Fruit fly (Drosophila melanogaster) whole organism, embryonic: ENCODE data around the gene CG13454.

Experiments used
- Ada2b ChIP-seq: fragments of 200-800 bp; sonication (Bioruptor generic); IDR thresholded peaks from 2 replicates; pipeline ENCODE4 v1.3.6; 2022; ENCODE audit warnings: missing biosample characterization, missing genetic modification characterization
- Adf1 ChIP-seq: fragments of 200-800 bp; sonication (Bioruptor generic); IDR thresholded peaks from 2 replicates; pipeline ENCODE4 v1.3.6; 2022; ENCODE audit warnings: missing biosample characterization, missing genetic modification characterization
- Asciz ChIP-seq: fragments of 200-800 bp; sonication (Bioruptor generic); optimal IDR thresholded peaks from 2 replicates; lab custom pipeline; 2017; ENCODE audit warnings: missing biosample characterization, mild to moderate bottlenecking, missing genetic modification characterization, missing genetic modification reagents
- BEAF-32 ChIP-seq: fragments of 200-800 bp; sonication (Bioruptor generic); optimal IDR thresholded peaks from 3 replicates; lab custom pipeline; 2017; ENCODE audit warnings: missing biosample characterization, missing genetic modification characterization, mild to moderate bottlenecking, moderate library complexity, missing genetic modification reagents
- CG10267 ChIP-seq: fragments of 200-800 bp; sonication (Bioruptor generic); optimal IDR thresholded peaks from 2 replicates; lab custom pipeline; 2018; ENCODE audit warnings: missing biosample characterization, mild to moderate bottlenecking, missing genetic modification characterization, moderate library complexity
- CG11085 ChIP-seq: fragments of 200-800 bp; sonication (Bioruptor generic); IDR thresholded peaks from 2 replicates; pipeline ENCODE4 v1.3.6; 2022; ENCODE audit warnings: missing biosample characterization, missing genetic modification characterization
- CG12104 ChIP-seq: fragments of 200-800 bp; sonication (Bioruptor generic); optimal IDR thresholded peaks from 3 replicates; lab custom pipeline; 2016; ENCODE audit warnings: missing biosample characterization, missing genetic modification characterization
- CG13287 ChIP-seq: fragments of 200-800 bp; sonication (Bioruptor generic); IDR thresholded peaks from 2 replicates; pipeline ENCODE4 v1.3.6; 2022; ENCODE audit warnings: missing biosample characterization, missing genetic modification characterization; ENCODE audit not compliant: partially characterized antibody
- CG13894 ChIP-seq: fragments of 200-800 bp; sonication (Bioruptor generic); optimal IDR thresholded peaks from 3 replicates; lab custom pipeline; 2018; ENCODE audit warnings: missing biosample characterization, mild to moderate bottlenecking, missing genetic modification characterization, moderate library complexity
- CG17912 ChIP-seq: fragments of 200-800 bp; sonication (Bioruptor generic); optimal IDR thresholded peaks from 2 replicates; lab custom pipeline; 2018; ENCODE audit warnings: missing biosample characterization, mild to moderate bottlenecking, missing genetic modification characterization
- CG18764 ChIP-seq: fragments of 200-800 bp; sonication (Bioruptor generic); optimal IDR thresholded peaks from 3 replicates; lab custom pipeline; 2016; ENCODE audit warnings: missing biosample characterization, missing genetic modification characterization
- CG2116 ChIP-seq: fragments of 200-800 bp; sonication (Bioruptor generic); optimal IDR thresholded peaks from 3 replicates; lab custom pipeline; 2018; ENCODE audit warnings: missing biosample characterization, mild to moderate bottlenecking, missing genetic modification characterization
- CG2199 ChIP-seq: fragments of 200-800 bp; sonication (Bioruptor generic); IDR thresholded peaks from 3 replicates; pipeline ENCODE4 v1.3.6; 2022; ENCODE audit warnings: missing biosample characterization, missing genetic modification characterization
- CG33557 ChIP-seq: fragments of 200-800 bp; sonication (Bioruptor generic); optimal IDR thresholded peaks from 2 replicates; lab custom pipeline; 2019; ENCODE audit warnings: missing biosample characterization, mild to moderate bottlenecking, missing genetic modification characterization, moderate library complexity
- CG34224 ChIP-seq: fragments of 200-800 bp; sonication (Bioruptor generic); IDR thresholded peaks from 3 replicates; pipeline ENCODE4 v1.3.6; 2022; ENCODE audit warnings: missing biosample characterization, missing genetic modification characterization; ENCODE audit not compliant: partially characterized antibody
- CG3995 ChIP-seq: fragments of 200-800 bp; sonication (Bioruptor generic); optimal IDR thresholded peaks from 3 replicates; lab custom pipeline; 2016; ENCODE audit warnings: missing biosample characterization, missing genetic modification characterization
- CkIIα-i1 ChIP-seq: fragments of 200-800 bp; sonication (Bioruptor generic); IDR thresholded peaks from 2 replicates; pipeline ENCODE4 v1.3.6; 2022; ENCODE audit warnings: missing biosample characterization, missing genetic modification characterization
- Dip3 ChIP-seq: fragments of 200-800 bp; sonication (Bioruptor generic); optimal IDR thresholded peaks from 3 replicates; lab custom pipeline; 2016; ENCODE audit warnings: missing biosample characterization, missing genetic modification characterization
- Doc3 ChIP-seq: fragments of 200-800 bp; sonication (Bioruptor generic); IDR thresholded peaks from 3 replicates; pipeline ENCODE4 v1.3.6; 2022; ENCODE audit warnings: missing biosample characterization, missing genetic modification characterization; ENCODE audit not compliant: partially characterized antibody
- Dp ChIP-seq: fragments of 200-800 bp; sonication (Bioruptor generic); optimal IDR thresholded peaks from 2 replicates; lab custom pipeline; 2018; ENCODE audit warnings: missing biosample characterization, mild to moderate bottlenecking, missing genetic modification characterization, moderate library complexity
- HmgZ ChIP-seq: fragments of 200-800 bp; sonication (Bioruptor generic); optimal IDR thresholded peaks from 2 replicates; lab custom pipeline; 2018; ENCODE audit warnings: missing biosample characterization, mild to moderate bottlenecking, missing genetic modification characterization
- Hmr ChIP-seq: fragments of 200-800 bp; sonication (Bioruptor generic); optimal IDR thresholded peaks from 3 replicates; lab custom pipeline; 2017; ENCODE audit warnings: mild to moderate bottlenecking, missing biosample characterization, missing genetic modification reagents, missing genetic modification characterization
- MBD-R2 ChIP-seq: fragments of 200-800 bp; sonication (Bioruptor generic); IDR thresholded peaks from 2 replicates; pipeline ENCODE4 v1.3.6; 2022; ENCODE audit warnings: missing biosample characterization, missing genetic modification characterization
- Med ChIP-seq: fragments of 200-800 bp; sonication (Bioruptor generic); peaks from one replicate; lab custom pipeline; 2016; ENCODE audit warnings: missing biosample characterization, missing genetic modification characterization, mild to moderate bottlenecking, inconsistent platforms, moderate library complexity
- Neu2 ChIP-seq: fragments of 200-800 bp; sonication (Bioruptor generic); optimal IDR thresholded peaks from 3 replicates; lab custom pipeline; 2016; ENCODE audit warnings: missing biosample characterization, missing genetic modification characterization, borderline replicate concordance
- Rfx ChIP-seq: fragments of 200-800 bp; sonication (Bioruptor generic); IDR thresholded peaks from 2 replicates; pipeline ENCODE4 v1.3.6; 2022; ENCODE audit warnings: missing biosample characterization, missing genetic modification characterization
- ab ChIP-seq: fragments of 200-800 bp; sonication (Bioruptor generic); optimal IDR thresholded peaks from 2 replicates; lab custom pipeline; 2016; ENCODE audit warnings: missing biosample characterization, missing genetic modification characterization
- bowl ChIP-seq: fragments of 200-800 bp; sonication (Bioruptor generic); IDR thresholded peaks from 2 replicates; pipeline ENCODE4 v1.3.6; 2022; ENCODE audit warnings: missing biosample characterization, missing genetic modification characterization
- chif ChIP-seq, 2 experiments: fragments of 200-800 bp; sonication (Bioruptor generic); optimal IDR thresholded peaks; 3 replicates each; lab custom pipeline; 2016; ENCODE audit warnings: missing biosample characterization in 2 of 2, missing genetic modification characterization in 2 of 2
- dati ChIP-seq: fragments of 200-800 bp; sonication (Bioruptor generic); IDR thresholded peaks from 2 replicates; pipeline ENCODE4 v1.3.6; 2022; ENCODE audit warnings: missing biosample characterization, missing genetic modification characterization
- dimm ChIP-seq: fragments of 200-800 bp; sonication (Bioruptor generic); IDR thresholded peaks from 2 replicates; pipeline ENCODE4 v1.3.6; 2022; ENCODE audit warnings: missing biosample characterization, missing genetic modification characterization
- disco-r ChIP-seq: fragments of 200-800 bp; sonication (Bioruptor generic); optimal IDR thresholded peaks from 2 replicates; lab custom pipeline; 2016; ENCODE audit warnings: missing biosample characterization, missing genetic modification characterization
- eve ChIP-seq, 2 experiments: fragments of >200 bp; optimal IDR thresholded peaks; 2 replicates each; lab custom pipeline; 2017; ENCODE audit warnings: missing biosample characterization in 2 of 2, missing genetic modification characterization in 2 of 2
- ken ChIP-seq: fragments of 200-800 bp; sonication (Bioruptor generic); IDR thresholded peaks from 3 replicates; pipeline ENCODE4 v1.3.6; 2022; ENCODE audit warnings: missing biosample characterization, missing genetic modification characterization
- lola ChIP-seq, 3 experiments: fragments of >200 bp in 2 of 3; fragments of 200-800 bp in 1 of 3; sonication (Bioruptor generic) in 1 of 3; optimal IDR thresholded peaks; 2 replicates each; lab custom pipeline; 2017 to 2019; ENCODE audit warnings: missing biosample characterization in 3 of 3, missing genetic modification characterization in 3 of 3, mild to moderate bottlenecking in 1 of 3, moderate library complexity in 1 of 3
- pita ChIP-seq: fragments of 200-800 bp; sonication (Bioruptor generic); optimal IDR thresholded peaks from 2 replicates; lab custom pipeline; 2017; ENCODE audit warnings: missing biosample characterization, mild to moderate bottlenecking, missing genetic modification characterization
- pzg ChIP-seq: fragments of 200-800 bp; sonication (Bioruptor generic); optimal IDR thresholded peaks from 3 replicates; lab custom pipeline; 2018; ENCODE audit warnings: missing biosample characterization, mild to moderate bottlenecking, missing genetic modification characterization, moderate library complexity
- tll ChIP-seq, 2 experiments: fragments of 200-800 bp in 1 of 2; fragments of >200 bp in 1 of 2; sonication (Bioruptor generic) in 1 of 2; optimal IDR thresholded peaks; 2 replicates each; lab custom pipeline; 2017 to 2019; ENCODE audit warnings: missing biosample characterization in 2 of 2, missing genetic modification characterization in 2 of 2, mild to moderate bottlenecking in 1 of 2, moderate library complexity in 1 of 2
- unc-4 ChIP-seq: fragments of 200-800 bp; sonication (Bioruptor generic); IDR thresholded peaks from 2 replicates; pipeline ENCODE4 v1.3.6; 2022; ENCODE audit warnings: missing biosample characterization, missing genetic modification characterization; ENCODE audit not compliant: partially characterized antibody

Gene CG13454

dm6 chr3L:15516440-15516839 is 416 bp downstream of the CG13454 start (continued):
- TF ChIP-seq CG13287 (peak; percentile 36; the same call in 1 of the 2 replicates), dimm (GFP tag; lab: Robert Waterston, UW) (no peak), Med (GFP tag; lab: Kevin White, UChicago) (peak; percentile 54), CG18764 (GFP tag; lab: Kevin White, UChicago) (no peak), Hmr (no peak), CG34224 (peak; percentile 43; the same call in 2 of the 3 replicates), CG13894 (tag; lab: Kevin White, UChicago) (no peak), Dip3 (no peak), MBD-R2 (GFP tag; lab: Robert Waterston, UW) (peak; percentile 34; the same call in 1 of the 2 replicates), Neu2 (no peak), lola (GFP tag; optimal IDR thresholded peaks at IDR 0.05; lab: Kevin White, UChicago) (peak in 1 of 3 experiments; percentile 57), CG12104 (GFP tag; lab: Kevin White, UChicago) (no peak), bowl (GFP tag; lab: Robert Waterston, UW) (no peak), pzg (GFP tag; lab: Kevin White, UChicago) (peak; percentile 13), Doc3 (GFP tag; lab: Robert Waterston, UW) (0 out of 3 replicates have a peak, but pooled peaks have one; percentile 36), CG3995 (GFP tag; lab: Kevin White, UChicago) (peak; percentile 30), HmgZ (tag; lab: Kevin White, UChicago) (peak; percentile 7), CG2116 (GFP tag; lab: Kevin White, UChicago) (peak; percentile 55), Adf1 (GFP tag; lab: Robert Waterston, UW) (no peak), Ada2b (GFP tag; lab: Robert Waterston, UW) (no peak), chif (GFP tag; optimal IDR thresholded peaks at IDR 0.05; lab: Kevin White, UChicago) (no peak), dati (GFP tag; lab: Robert Waterston, UW) (no peak), ken (GFP tag; lab: Robert Waterston, UW) (no peak), tll (GFP tag; optimal IDR thresholded peaks at IDR 0.05; lab: Kevin White, UChicago) (no peak), CkIIα-i1 (GFP tag; lab: Robert Waterston, UW) (no peak), eve (GFP tag; optimal IDR thresholded peaks at IDR 0.05; lab: Kevin White, UChicago) (no peak), ab (GFP tag; lab: Kevin White, UChicago) (no peak), pita (GFP tag; lab: Kevin White, UChicago) (no peak), CG2199 (GFP tag; lab: Robert Waterston, UW) (peak; percentile 14; the same call in 1 of the 3 replicates), unc-4 (GFP tag; lab: Robert Waterston, UW) (0 out of 2 replicates have a peak, but pooled peaks have one; percentile 36), Rfx (GFP tag; lab: Robert Waterston, UW) (0 out of 2 replicates have a peak, but pooled peaks have one; percentile 25), Asciz (GFP tag; lab: Kevin White, UChicago) (no peak), CG17912 (no peak), disco-r (no peak), BEAF-32 (GFP tag; lab: Kevin White, UChicago) (peak; percentile 66), CG33557 (GFP tag; lab: Kevin White, UChicago) (no peak), CG11085 (GFP tag; lab: Robert Waterston, UW) (no peak), CG10267 (no peak), Dp (GFP tag; lab: Kevin White, UChicago) (peak; percentile 12)
